Fruit fly (Drosophila melanogaster): ENCODE results near the gene Ilp3.

dm6 chr3L:9776804-9777393, 25.0 kb downstream of the Ilp3 start:
- no peak for TF ChIP-seq fd64A (GFP tag; optimal IDR thresholded peaks at IDR 0.05)
- no peak for TF ChIP-seq CG7786 (GFP tag; optimal IDR thresholded peaks at IDR 0.05)
- no peak for TF ChIP-seq Lpt (GFP tag; optimal IDR thresholded peaks at IDR 0.05)
- no peak for TF ChIP-seq da (GFP tag; optimal IDR thresholded peaks at IDR 0.05)
- no peak for TF ChIP-seq CG2120 (GFP tag; optimal IDR thresholded peaks at IDR 0.05)
- TF ChIP-seq E2f2 (GFP tag; IDR thresholded peaks at IDR 0.05): no peak
- no peak for TF ChIP-seq hth (optimal IDR thresholded peaks at IDR 0.05)
- no peak for TF ChIP-seq CG8290 (GFP tag; optimal IDR thresholded peaks at IDR 0.05)
- TF ChIP-seq CG8290 (tag; optimal IDR thresholded peaks at IDR 0.05): no peak
- no peak for TF ChIP-seq Doc2 (GFP tag; IDR thresholded peaks at IDR 0.05)
- TF ChIP-seq CG9727 (GFP tag; optimal IDR thresholded peaks at IDR 0.05): no peak
- no peak for TF ChIP-seq CG12104 (GFP tag; optimal IDR thresholded peaks at IDR 0.05)
- TF ChIP-seq Med (GFP tag): no peak
- no peak for TF ChIP-seq aop (GFP tag; IDR thresholded peaks at IDR 0.05)
- TF ChIP-seq CG10565 (GFP tag; optimal IDR thresholded peaks at IDR 0.05): no peak
